Worm (Caenorhabditis elegans): ENCODE results near the gene nep-25.

ce11 chrII:5799553-5799952, 42.5 kb upstream of the nep-25 start, which contains the start of gene K05F1.8:
- no peak for TF ChIP-seq mab-5 (tag; optimal IDR thresholded peaks at IDR 0.05)
- TF ChIP-seq dmd-4 (tag; optimal IDR thresholded peaks at IDR 0.05) = no peak
- TF ChIP-seq lsy-2 (tag; optimal IDR thresholded peaks at IDR 0.05) = no peak
- no peak for TF ChIP-seq ceh-82 (tag; optimal IDR thresholded peaks at IDR 0.05)
- no peak for TF ChIP-seq ama-1 (optimal IDR thresholded peaks at IDR 0.05)
- TF ChIP-seq elt-1 (tag; optimal IDR thresholded peaks at IDR 0.05) = no peak
- TF ChIP-seq unc-62 (GFP tag; optimal IDR thresholded peaks at IDR 0.05) = no peak
- no peak for TF ChIP-seq ztf-4 (tag; optimal IDR thresholded peaks at IDR 0.05)
- no peak for TF ChIP-seq ztf-1 (GFP tag; conservative IDR thresholded peaks at IDR 0.05)

Measured in whole organism, L2 larva.